Worm (Caenorhabditis elegans): ENCODE data around the gene Y55B1BR.8.

DNA sequence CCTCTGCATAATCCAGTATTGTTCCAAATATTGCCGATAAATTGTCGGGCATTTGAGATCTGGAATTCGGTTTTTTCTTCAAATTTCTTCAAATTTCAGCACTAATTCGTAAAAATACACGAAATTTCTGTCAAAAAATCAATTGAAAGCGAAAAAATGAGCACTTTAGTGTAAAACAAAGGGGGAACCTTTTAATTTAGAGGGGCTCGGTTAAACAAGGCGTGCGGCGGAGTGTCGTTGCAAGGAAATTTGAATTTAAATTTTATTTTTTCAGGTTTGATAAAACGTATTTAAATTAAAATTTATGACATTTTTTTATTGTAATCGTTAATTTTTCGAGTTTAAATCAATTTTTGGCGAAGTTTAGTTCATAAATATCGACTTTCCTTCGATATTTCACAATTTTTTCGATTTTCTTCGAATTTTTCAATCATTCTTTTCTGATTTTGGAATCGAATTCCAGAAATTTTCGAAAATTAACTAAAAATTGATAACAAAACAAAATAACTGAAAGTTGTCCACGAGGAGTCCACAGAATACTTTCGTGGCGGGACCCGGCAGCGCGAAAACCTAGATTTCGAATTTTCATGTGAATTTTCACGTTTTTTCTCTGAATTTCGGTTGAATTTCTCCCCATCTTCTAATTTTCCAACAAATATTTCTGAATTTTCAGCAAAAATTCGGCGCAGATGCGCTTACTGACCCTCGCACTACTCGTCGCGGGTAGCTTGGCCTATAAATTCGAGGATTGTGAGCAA lies 27.6 kb downstream of the Y55B1BR.8 start, which contains the start of the genes magu-1 and nemp-1:
- TF ChIP-seq klf-2 (GFP tag; conservative IDR thresholded peaks at IDR 0.05) (no peak), ref-1 (GFP tag; conservative IDR thresholded peaks at IDR 0.05) (no peak), ztf-23 (GFP tag; IDR thresholded peaks at IDR 0.05) (no peak), med-1 (GFP tag; optimal IDR thresholded peaks at IDR 0.05; ENCODE audit: insufficient read depth) (no peak)
